Worm (Caenorhabditis elegans) whole organism, L1 larva: ENCODE data around the gene srw-139.
A peak's percentile ranks its signal among the peaks of the same experiment; 100 is the strongest.
"Not testable (repeated sequence)": the region's sequence is repeated elsewhere in the genome, so short reads cannot be mapped to it uniquely, and the experiment has no call there.

Experiments used
- C04F5.9 ChIP-seq: sonication (generic microtip); optimal IDR thresholded peaks from 2 replicates; lab custom pipeline; 2016; ENCODE audit warnings: missing genetic modification characterization, missing compliant biosample characterization
- F16B12.6 ChIP-seq: fragments of 150-350 bp; optimal IDR thresholded peaks from 2 replicates; lab custom pipeline; 2014; ENCODE audit warnings: missing biosample characterization, missing genetic modification characterization
- aly-2 ChIP-seq: fragments of 150-350 bp; optimal IDR thresholded peaks from 2 replicates; lab custom pipeline; 2014; ENCODE audit warnings: missing biosample characterization, missing genetic modification characterization
- ama-1 ChIP-seq: fragments of 150-350 bp; optimal IDR thresholded peaks from 2 replicates; lab custom pipeline; 2014
- blmp-1 ChIP-seq: fragments of 150-350 bp; optimal IDR thresholded peaks from 2 replicates; lab custom pipeline; 2014; ENCODE audit warnings: missing biosample characterization, missing genetic modification characterization
- efl-1 ChIP-seq, 4 experiments: fragments of 150-350 bp; optimal IDR thresholded peaks in 3 of 4; peaks in 1 of 4; 1 replicate in 1 of 4; 2 replicates in 3 of 4; lab custom pipeline; 2014; ENCODE audit warnings: missing biosample characterization in 2 of 4, missing genetic modification characterization in 2 of 4, missing genetic modification reagents in 2 of 4
- fkh-4 ChIP-seq: sonication (generic microtip); optimal IDR thresholded peaks from 2 replicates; lab custom pipeline; 2016; ENCODE audit warnings: missing compliant biosample characterization, missing genetic modification characterization, borderline replicate concordance
- fos-1 ChIP-seq: fragments of 150-350 bp; optimal IDR thresholded peaks from 2 replicates; lab custom pipeline; 2014; ENCODE audit warnings: missing biosample characterization, missing genetic modification characterization
- hlh-17 ChIP-seq: fragments of 200-800 bp; sonication (Bioruptor generic); optimal IDR thresholded peaks from 2 replicates; lab custom pipeline; 2018; ENCODE audit warnings: missing genetic modification characterization, mild to moderate bottlenecking, missing compliant biosample characterization, moderate library complexity, borderline replicate concordance
- irx-1 ChIP-seq: sonication (generic microtip); optimal IDR thresholded peaks from 2 replicates; lab custom pipeline; 2016; ENCODE audit warnings: missing genetic modification characterization, missing compliant biosample characterization
- lin-13 ChIP-seq: fragments of 150-350 bp; optimal IDR thresholded peaks from 2 replicates; lab custom pipeline; 2014; ENCODE audit warnings: missing biosample characterization, missing genetic modification reagents, missing genetic modification characterization
- lin-15B ChIP-seq: fragments of 150-350 bp; sonication (generic microtip); optimal IDR thresholded peaks from 3 replicates; lab custom pipeline; 2014; ENCODE audit warnings: missing biosample characterization, missing genetic modification characterization
- lsy-2 ChIP-seq, 2 experiments: fragments of 150-350 bp; optimal IDR thresholded peaks; 2 replicates each; lab custom pipeline; 2014; ENCODE audit warnings: missing biosample characterization in 2 of 2, missing genetic modification characterization in 2 of 2
- mab-9 ChIP-seq: fragments of 200-800 bp; sonication (Bioruptor generic); IDR thresholded peaks from 2 replicates; pipeline ENCODE4 v1.3.6; 2022; ENCODE audit warnings: missing genetic modification reagents, missing genetic modification characterization, missing compliant biosample characterization
- mdl-1 ChIP-seq, 2 experiments: fragments of 150-350 bp; optimal IDR thresholded peaks; 2 replicates each; lab custom pipeline; 2014 to 2017; ENCODE audit warnings: missing biosample characterization in 2 of 2, missing genetic modification characterization in 2 of 2, inconsistent platforms in 1 of 2
- nhr-11 ChIP-seq: fragments of 150-350 bp; optimal IDR thresholded peaks from 2 replicates; lab custom pipeline; 2014; ENCODE audit warnings: missing biosample characterization, missing genetic modification characterization
- nhr-19 ChIP-seq: fragments of 200-800 bp; sonication (Bioruptor generic); conservative IDR thresholded peaks from 2 replicates; pipeline ENCODE4 v1.3.6; 2022; ENCODE audit warnings: missing genetic modification characterization, missing compliant biosample characterization
- nhr-20 ChIP-seq: sonication (generic microtip); optimal IDR thresholded peaks from 2 replicates; lab custom pipeline; 2016; ENCODE audit warnings: mild to moderate bottlenecking, missing genetic modification characterization, missing compliant biosample characterization
- nhr-71 ChIP-seq: sonication (generic microtip); optimal IDR thresholded peaks from 2 replicates; lab custom pipeline; 2016; ENCODE audit warnings: mild to moderate bottlenecking, missing genetic modification characterization, moderate library complexity, missing compliant biosample characterization
- nhr-76 ChIP-seq: sonication (generic microtip); optimal IDR thresholded peaks from 2 replicates; lab custom pipeline; 2017; ENCODE audit warnings: missing biosample characterization, missing genetic modification characterization
- nhr-84 ChIP-seq: sonication (generic microtip); optimal IDR thresholded peaks from 2 replicates; lab custom pipeline; 2017; ENCODE audit warnings: missing biosample characterization, missing genetic modification characterization
- pqm-1 ChIP-seq: sonication (generic microtip); optimal IDR thresholded peaks from 3 replicates; lab custom pipeline; 2017; ENCODE audit warnings: missing biosample characterization, missing genetic modification characterization
- skn-1 ChIP-seq: fragments of 150-350 bp; optimal IDR thresholded peaks from 2 replicates; lab custom pipeline; 2014; ENCODE audit warnings: missing biosample characterization, missing genetic modification characterization
- snu-23 ChIP-seq: sonication (generic microtip); optimal IDR thresholded peaks from 2 replicates; lab custom pipeline; 2016; ENCODE audit warnings: missing genetic modification characterization, missing compliant biosample characterization
- sup-37 ChIP-seq: fragments of 200-800 bp; sonication (Bioruptor generic); optimal IDR thresholded peaks from 2 replicates; lab custom pipeline; 2018; ENCODE audit warnings: mild to moderate bottlenecking, missing genetic modification characterization, missing compliant biosample characterization
- tbx-2 ChIP-seq: sonication (generic microtip); optimal IDR thresholded peaks from 2 replicates; lab custom pipeline; 2016; ENCODE audit warnings: missing genetic modification characterization, missing compliant biosample characterization
- unc-62 ChIP-seq: fragments of 150-350 bp; optimal IDR thresholded peaks from 2 replicates; lab custom pipeline; 2014; ENCODE audit warnings: missing biosample characterization, missing genetic modification reagents, missing genetic modification characterization
- unc-86 ChIP-seq: sonication (generic microtip); optimal IDR thresholded peaks from 2 replicates; lab custom pipeline; 2016; ENCODE audit warnings: missing genetic modification characterization, missing compliant biosample characterization
- zag-1 ChIP-seq: fragments of 150-350 bp; optimal IDR thresholded peaks from 2 replicates; lab custom pipeline; 2014; ENCODE audit warnings: missing biosample characterization, missing genetic modification characterization
- zip-4 ChIP-seq: fragments of 200-800 bp; sonication (Bioruptor generic); optimal IDR thresholded peaks from 2 replicates; lab custom pipeline; 2018; ENCODE audit warnings: mild to moderate bottlenecking, missing genetic modification characterization, moderate library complexity, missing compliant biosample characterization

The srw-139 gene

DNA sequence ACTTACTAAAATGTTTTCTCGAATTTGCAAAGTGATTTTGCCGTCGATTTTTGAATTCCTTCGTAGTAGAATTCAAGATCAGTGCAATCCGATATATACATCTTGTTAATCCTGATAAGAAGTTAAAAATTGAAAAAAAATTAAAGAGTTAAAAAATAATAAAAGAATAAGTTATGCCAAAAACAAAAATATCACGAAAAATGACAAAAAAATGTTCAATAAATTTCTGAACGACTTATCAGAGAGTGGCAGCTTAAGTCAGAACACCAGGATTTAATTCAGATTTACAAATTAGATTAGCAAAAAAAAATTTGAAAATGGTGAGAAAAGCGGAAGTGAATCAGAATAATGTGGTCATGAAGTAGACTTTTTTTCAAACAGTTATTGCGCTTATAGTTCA lies 9.9 kb downstream of the srw-139 start, which contains the start of gene srw-123:
Gene srw-123 (minus strand): TSS at position 101 of the 400 bp plus-strand sequence.
- not testable (repeated sequence) for TF ChIP-seq mab-9 (GFP tag; lab: Robert Waterston, UW); pqm-1 (tag; lab: Kevin White, UChicago); ama-1 (lab: Kevin White, UChicago)

DNA sequence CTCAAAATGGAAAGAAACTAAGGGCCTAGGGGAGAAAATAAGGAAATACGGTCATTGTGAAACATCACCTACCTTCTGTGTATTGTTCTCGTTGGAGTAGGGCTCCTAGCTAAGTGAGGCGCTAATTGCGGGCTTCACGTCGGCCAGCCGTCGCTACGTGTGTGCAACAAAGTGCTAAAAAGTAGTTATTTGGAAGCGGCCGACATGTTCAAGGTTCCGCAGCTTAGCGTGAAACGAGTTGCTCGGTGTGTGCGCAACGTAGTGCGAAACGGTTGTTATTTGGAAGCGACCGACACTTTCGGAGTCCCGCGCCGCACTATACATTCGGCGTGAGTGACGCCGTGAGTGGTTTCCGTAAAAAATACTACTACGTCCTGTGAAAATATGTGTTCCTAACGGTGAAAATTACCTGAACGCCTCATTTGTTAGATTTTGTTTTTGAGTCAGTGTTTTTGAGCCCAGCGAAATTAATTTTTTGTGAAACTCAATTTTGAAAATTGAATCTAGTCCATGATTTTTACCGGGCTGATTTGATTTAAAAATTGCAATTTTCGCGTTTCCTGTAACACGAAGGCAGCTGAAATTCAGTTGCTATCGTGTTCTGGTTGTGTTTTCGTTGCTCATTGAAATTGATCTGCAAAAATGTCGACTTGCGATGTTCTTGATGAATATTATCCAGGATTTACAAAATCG lies 13.8 kb downstream of the srw-139 start, which contains the start of gene srw-129:
Gene srw-129 (plus strand): TSS at position 643 of the 693 bp plus-strand sequence.
- TF ChIP-seq F16B12.6 (no peak), zag-1 (tag; lab: Kevin White, UChicago) (no peak), unc-62 (GFP tag; lab: Kevin White, UChicago) (no peak), mdl-1 (tag; optimal IDR thresholded peaks at IDR 0.05; lab: Kevin White, UChicago) (no peak), unc-86 (no peak), lsy-2 (tag; optimal IDR thresholded peaks at IDR 0.05; lab: Kevin White, UChicago) (no peak), zip-4 (GFP tag; lab: Kevin White, UChicago) (no peak), nhr-19 (GFP tag; lab: Robert Waterston, UW) (no peak), nhr-76 (tag; lab: Kevin White, UChicago) (no peak)

DNA sequence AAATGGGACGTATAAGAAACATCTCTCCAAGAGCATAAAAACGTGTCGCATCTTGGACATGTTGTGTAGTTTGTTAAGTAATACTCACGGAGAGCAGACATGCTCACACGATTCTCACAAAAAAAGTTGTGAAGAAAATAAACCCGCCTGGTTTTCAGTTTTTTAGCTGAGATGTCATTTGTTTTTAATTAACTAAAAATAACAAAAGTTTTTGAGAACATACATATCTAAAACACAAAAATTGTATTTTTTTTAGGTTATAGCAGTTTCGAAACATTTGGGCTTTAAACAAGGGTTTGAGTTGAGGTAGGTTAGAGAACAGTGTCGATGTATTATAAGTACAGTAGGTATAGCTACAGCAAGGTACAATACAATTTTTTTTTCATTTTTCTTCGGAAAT lies 20.4 kb downstream of the srw-139 start, which contains the start of gene srh-88:
Gene srh-88 (minus strand): TSS at position 101 of the 400 bp plus-strand sequence.
- TF ChIP-seq lin-15B = no peak
- TF ChIP-seq hlh-17 = no peak
- TF ChIP-seq nhr-71 (tag; lab: Kevin White, UChicago) = no peak
- TF ChIP-seq fos-1 (tag; lab: Kevin White, UChicago) = no peak
- TF ChIP-seq mdl-1 (tag; optimal IDR thresholded peaks at IDR 0.05; lab: Kevin White, UChicago) = no peak
- no peak for TF ChIP-seq C04F5.9 (tag; lab: Kevin White, UChicago)
- no peak for TF ChIP-seq nhr-11 (tag; lab: Kevin White, UChicago)
- TF ChIP-seq skn-1 (tag; lab: Kevin White, UChicago) = no peak
- no peak for TF ChIP-seq nhr-76 (tag; lab: Kevin White, UChicago)
- no peak for TF ChIP-seq fkh-4 (tag; lab: Kevin White, UChicago)

DNA sequence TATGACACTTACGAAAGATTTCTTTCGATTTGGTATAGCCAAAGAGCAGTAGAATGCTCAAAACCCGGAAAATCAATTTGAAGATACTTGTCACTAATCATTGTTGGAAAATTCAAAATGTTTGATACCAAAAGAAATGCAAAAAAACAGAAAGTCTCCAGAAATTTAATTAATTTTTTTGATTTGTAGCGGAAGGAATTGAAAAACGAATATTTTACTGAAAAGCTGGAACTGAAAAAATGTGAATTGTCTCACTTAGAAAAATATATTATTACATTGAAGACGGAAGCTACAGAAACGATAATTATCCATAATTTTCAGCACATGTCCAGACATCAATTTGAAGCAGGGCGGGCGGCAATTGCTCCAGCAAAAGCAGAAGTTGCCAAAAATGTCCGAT lies 22.2 kb downstream of the srw-139 start, which contains the start of gene srw-138:
Gene srw-138 (minus strand): TSS at position 101 of the 400 bp plus-strand sequence.
- no peak for TF ChIP-seq aly-2 (tag; lab: Kevin White, UChicago)
- TF ChIP-seq lin-13 (GFP tag; lab: Kevin White, UChicago) = no peak
- no peak for TF ChIP-seq unc-86
- TF ChIP-seq zip-4 (GFP tag; lab: Kevin White, UChicago) = no peak
- TF ChIP-seq blmp-1 (tag; lab: Kevin White, UChicago) = no peak
- TF ChIP-seq nhr-20 (tag; lab: Kevin White, UChicago) = no peak
- no peak for TF ChIP-seq efl-1 (optimal IDR thresholded peaks at IDR 0.05; lab: Kevin White, UChicago)
- no peak for TF ChIP-seq efl-1 (GFP tag; optimal IDR thresholded peaks at IDR 0.05 in 1 of 2; lab: Kevin White, UChicago)
- TF ChIP-seq nhr-84 (tag; lab: Kevin White, UChicago) = no peak
- TF ChIP-seq hlh-17 = no peak
- TF ChIP-seq tbx-2 (tag; lab: Kevin White, UChicago) = no peak
- no peak for TF ChIP-seq snu-23 (GFP tag; lab: Kevin White, UChicago)
- no peak for TF ChIP-seq irx-1 (tag; lab: Kevin White, UChicago)
- no peak for TF ChIP-seq ama-1 (lab: Kevin White, UChicago)
- no peak for TF ChIP-seq mab-9 (GFP tag; lab: Robert Waterston, UW)
- TF ChIP-seq lsy-2 (tag; optimal IDR thresholded peaks at IDR 0.05; lab: Kevin White, UChicago) = no peak

DNA sequence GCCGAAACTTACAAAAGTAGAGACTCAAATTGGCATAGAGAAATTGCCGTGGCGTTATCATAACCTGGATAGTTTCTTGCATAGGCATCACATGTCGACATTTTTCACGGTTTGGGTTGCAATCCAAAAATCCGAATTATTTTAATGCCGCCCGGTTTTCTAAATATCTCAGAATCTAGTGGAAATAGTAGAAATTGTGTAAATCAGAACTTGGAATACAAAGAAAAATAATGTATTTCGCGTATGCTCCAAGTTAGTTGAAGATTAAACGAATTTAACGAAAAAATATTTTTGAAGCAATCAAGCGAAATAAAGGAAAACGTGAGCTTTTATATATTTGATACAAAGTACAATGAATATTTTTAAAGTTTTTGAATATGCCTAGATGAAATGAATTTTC lies 24.3 kb downstream of the srw-139 start, which contains the start of gene srw-144:
Gene srw-144 (minus strand): TSS at position 101 of the 400 bp plus-strand sequence.
- no peak for TF ChIP-seq sup-37 (GFP tag; lab: Kevin White, UChicago)
- TF ChIP-seq efl-1 (optimal IDR thresholded peaks at IDR 0.05; lab: Kevin White, UChicago) = no peak
- TF ChIP-seq efl-1 (GFP tag; optimal IDR thresholded peaks at IDR 0.05 in 1 of 2; lab: Kevin White, UChicago) = peak in 1 of 2 experiments; percentile 5
- TF ChIP-seq, all 84 proteins: peak for 1
